Worm (Caenorhabditis elegans) whole organism, young adult: Measurements from ENCODE around the gene ipla-1.
A peak's percentile ranks its signal among the peaks of the same experiment; 100 is the strongest.

Source experiments
- C06A6.2 ChIP-seq: fragments of 200-800 bp; sonication (Bioruptor generic); conservative IDR thresholded peaks from 2 replicates; pipeline ENCODE4 v1.3.6; 2022; ENCODE audit warnings: missing genetic modification characterization, missing compliant biosample characterization
- F23B12.7 ChIP-seq: sonication (generic microtip); optimal IDR thresholded peaks from 2 replicates; lab custom pipeline; 2017; ENCODE audit warnings: missing genetic modification characterization, mild to moderate bottlenecking, missing compliant biosample characterization, antibody characterized with exemption, moderate library complexity; ENCODE audit not compliant: insufficient read depth
- F49E8.2 ChIP-seq: sonication (generic microtip); optimal IDR thresholded peaks from 3 replicates; lab custom pipeline; 2017; ENCODE audit warnings: missing genetic modification characterization, mild to moderate bottlenecking, missing compliant biosample characterization, antibody characterized with exemption, moderate library complexity; ENCODE audit not compliant: insufficient read depth
- F57A8.1 ChIP-seq: fragments of 200-800 bp; sonication (Bioruptor generic); optimal IDR thresholded peaks from 2 replicates; lab custom pipeline; 2018; ENCODE audit warnings: mild to moderate bottlenecking, missing genetic modification characterization, moderate library complexity, missing compliant biosample characterization
- F57C9.4 ChIP-seq: sonication (generic microtip); optimal IDR thresholded peaks from 2 replicates; lab custom pipeline; 2017; ENCODE audit warnings: mild to moderate bottlenecking, missing genetic modification characterization, missing compliant biosample characterization
- K11D2.4 ChIP-seq: fragments of 200-800 bp; sonication (Bioruptor generic); IDR thresholded peaks from 2 replicates; pipeline ENCODE4 v1.3.6; 2022; ENCODE audit warnings: missing genetic modification reagents, missing genetic modification characterization, missing compliant biosample characterization
- Y53G8AR.9 ChIP-seq: fragments of 200-800 bp; sonication (Bioruptor generic); conservative IDR thresholded peaks from 2 replicates; pipeline ENCODE4 v1.3.6; 2022; ENCODE audit warnings: missing genetic modification reagents, missing genetic modification characterization, missing compliant biosample characterization
- Y67H2A.10 ChIP-seq: fragments of 200-800 bp; sonication (Bioruptor generic); conservative IDR thresholded peaks from 2 replicates; pipeline ENCODE4 v1.3.6; 2022; ENCODE audit warnings: missing genetic modification reagents, missing genetic modification characterization, missing compliant biosample characterization
- Y79H2A.3 ChIP-seq: fragments of 200-800 bp; sonication (Bioruptor generic); conservative IDR thresholded peaks from 2 replicates; pipeline ENCODE4 v1.3.6; 2022; ENCODE audit warnings: missing genetic modification reagents, missing genetic modification characterization, missing compliant biosample characterization
- Y95B8A.8 ChIP-seq: fragments of 200-800 bp; sonication (Bioruptor generic); IDR thresholded peaks from 2 replicates; pipeline ENCODE4 v1.3.6; 2022; ENCODE audit warnings: missing genetic modification reagents, missing genetic modification characterization, missing compliant biosample characterization
- akir-1 ChIP-seq: fragments of 200-800 bp; sonication (Bioruptor generic); optimal IDR thresholded peaks from 2 replicates; lab custom pipeline; 2018; ENCODE audit warnings: mild to moderate bottlenecking, missing genetic modification characterization, moderate library complexity, missing compliant biosample characterization
- aptf-2 ChIP-seq: fragments of 200-800 bp; sonication (Bioruptor generic); conservative IDR thresholded peaks from 2 replicates; pipeline ENCODE4 v1.3.6; 2022; ENCODE audit warnings: missing genetic modification reagents, missing genetic modification characterization, missing compliant biosample characterization
- athp-1 ChIP-seq: sonication (generic microtip); optimal IDR thresholded peaks from 2 replicates; lab custom pipeline; 2017; ENCODE audit warnings: mild to moderate bottlenecking, missing genetic modification characterization, missing compliant biosample characterization
- attf-5 ChIP-seq: fragments of 200-800 bp; sonication (Bioruptor generic); optimal IDR thresholded peaks from 2 replicates; lab custom pipeline; 2018; ENCODE audit warnings: mild to moderate bottlenecking, missing genetic modification characterization, missing compliant biosample characterization
- attf-6 ChIP-seq: fragments of 200-800 bp; sonication (Bioruptor generic); IDR thresholded peaks from 2 replicates; pipeline ENCODE4 v1.3.6; 2022; ENCODE audit warnings: missing genetic modification reagents, missing genetic modification characterization, missing compliant biosample characterization
- ccch-3 ChIP-seq: fragments of 200-800 bp; sonication (Bioruptor generic); optimal IDR thresholded peaks from 2 replicates; lab custom pipeline; 2018; ENCODE audit warnings: mild to moderate bottlenecking, missing genetic modification characterization, missing compliant biosample characterization
- cebp-2 ChIP-seq: fragments of 200-800 bp; sonication (Bioruptor generic); IDR thresholded peaks from 2 replicates; pipeline ENCODE4 v1.3.6; 2022; ENCODE audit warnings: missing genetic modification characterization, missing compliant biosample characterization
- ceh-27 ChIP-seq: fragments of 200-800 bp; sonication (Bioruptor generic); optimal IDR thresholded peaks from 2 replicates; lab custom pipeline; 2018; ENCODE audit warnings: mild to moderate bottlenecking, missing genetic modification characterization, moderate library complexity, missing compliant biosample characterization
- ceh-79 ChIP-seq: sonication (generic microtip); optimal IDR thresholded peaks from 2 replicates; lab custom pipeline; 2017; ENCODE audit warnings: mild to moderate bottlenecking, missing genetic modification characterization, missing compliant biosample characterization
- ceh-91 ChIP-seq: fragments of 200-800 bp; sonication (Bioruptor generic); IDR thresholded peaks from 2 replicates; pipeline ENCODE4 v1.3.6; 2022; ENCODE audit warnings: missing genetic modification reagents, missing genetic modification characterization, missing compliant biosample characterization
- efl-1 ChIP-seq: fragments of 150-350 bp; optimal IDR thresholded peaks from 2 replicates; lab custom pipeline; 2014; ENCODE audit warnings: missing biosample characterization, missing genetic modification reagents, missing genetic modification characterization
- egrh-3 ChIP-seq: fragments of 200-800 bp; sonication (Bioruptor generic); IDR thresholded peaks from 2 replicates; pipeline ENCODE4 v1.3.6; 2022; ENCODE audit warnings: missing genetic modification reagents, missing genetic modification characterization, missing compliant biosample characterization
- gei-17 ChIP-seq: fragments of 200-800 bp; sonication (Bioruptor generic); optimal IDR thresholded peaks from 2 replicates; lab custom pipeline; 2018; ENCODE audit warnings: mild to moderate bottlenecking, missing genetic modification characterization, missing compliant biosample characterization
- him-1 ChIP-seq: sonication (generic microtip); optimal IDR thresholded peaks from 2 replicates; lab custom pipeline; 2016; ENCODE audit warnings: missing genotype, missing genetic modification reagents, missing genetic modification characterization, missing compliant biosample characterization
- hlh-12 ChIP-seq: sonication (generic microtip); optimal IDR thresholded peaks from 2 replicates; lab custom pipeline; 2016; ENCODE audit warnings: missing genetic modification characterization, missing compliant biosample characterization
- hlh-26 ChIP-seq: fragments of 200-800 bp; sonication (Bioruptor generic); conservative IDR thresholded peaks from 2 replicates; pipeline ENCODE4 v1.3.6; 2022; ENCODE audit warnings: missing genetic modification reagents, missing genetic modification characterization, missing compliant biosample characterization
- hmg-1.2 ChIP-seq: fragments of 200-800 bp; sonication (Bioruptor generic); IDR thresholded peaks from 2 replicates; pipeline ENCODE4 v1.3.6; 2022; ENCODE audit warnings: missing genetic modification reagents, missing genetic modification characterization, missing compliant biosample characterization
- hrde-1 ChIP-seq: sonication (generic microtip); optimal IDR thresholded peaks from 2 replicates; lab custom pipeline; 2016; ENCODE audit warnings: missing genetic modification characterization, mild to moderate bottlenecking, missing compliant biosample characterization, moderate library complexity, missing genotype, missing genetic modification reagents, borderline replicate concordance
- lag-1 ChIP-seq: fragments of 200-800 bp; sonication (Bioruptor generic); IDR thresholded peaks from 2 replicates; pipeline ENCODE4 v1.3.6; 2022; ENCODE audit warnings: missing genetic modification reagents, missing genetic modification characterization, missing compliant biosample characterization
- lin-35 ChIP-seq, 3 experiments: fragments of 150-350 bp in 2 of 3; sonication (generic microtip) in 1 of 3; optimal IDR thresholded peaks; 2 replicates each; lab custom pipeline; 2014 to 2018; ENCODE audit warnings: missing biosample characterization in 3 of 3, missing genetic modification characterization in 3 of 3, missing genetic modification reagents in 3 of 3
- lin-54 ChIP-seq: fragments of 200-800 bp; sonication (Bioruptor generic); optimal IDR thresholded peaks from 2 replicates; lab custom pipeline; 2018; ENCODE audit warnings: mild to moderate bottlenecking, missing genetic modification characterization, missing compliant biosample characterization
- madf-3 ChIP-seq: fragments of 200-800 bp; sonication (Bioruptor generic); IDR thresholded peaks from 2 replicates; pipeline ENCODE4 v1.3.6; 2022; ENCODE audit warnings: missing genetic modification reagents, missing genetic modification characterization, missing compliant biosample characterization
- madf-8 ChIP-seq: fragments of 200-800 bp; sonication (Bioruptor generic); conservative IDR thresholded peaks from 2 replicates; pipeline ENCODE4 v1.3.6; 2022; ENCODE audit warnings: missing genetic modification reagents, missing genetic modification characterization, missing compliant biosample characterization
- mel-28 ChIP-seq: sonication (generic microtip); optimal IDR thresholded peaks from 2 replicates; lab custom pipeline; 2016; ENCODE audit warnings: borderline replicate concordance, mild to moderate bottlenecking, missing genetic modification characterization, missing compliant biosample characterization
- mes-4 ChIP-seq: sonication (generic microtip); optimal IDR thresholded peaks from 2 replicates; lab custom pipeline; 2016; ENCODE audit warnings: missing genotype, missing genetic modification characterization, missing compliant biosample characterization
- nfyb-1 ChIP-seq: fragments of 200-800 bp; sonication (Bioruptor generic); IDR thresholded peaks from 2 replicates; pipeline ENCODE4 v1.3.6; 2022; ENCODE audit warnings: missing genetic modification reagents, missing genetic modification characterization, missing compliant biosample characterization
- nhr-179 ChIP-seq: sonication (generic microtip); optimal IDR thresholded peaks from 2 replicates; lab custom pipeline; 2016; ENCODE audit warnings: mild to moderate bottlenecking, missing genetic modification characterization, missing compliant biosample characterization
- nhr-27 ChIP-seq: fragments of 200-800 bp; sonication (Bioruptor generic); optimal IDR thresholded peaks from 2 replicates; lab custom pipeline; 2018; ENCODE audit warnings: mild to moderate bottlenecking, missing genetic modification characterization, moderate library complexity, missing compliant biosample characterization
- nhr-90 ChIP-seq: sonication (generic microtip); optimal IDR thresholded peaks from 2 replicates; lab custom pipeline; 2016; ENCODE audit warnings: missing genotype, mild to moderate bottlenecking, missing genetic modification characterization, missing compliant biosample characterization
- repo-1 ChIP-seq: sonication (generic microtip); optimal IDR thresholded peaks from 2 replicates; lab custom pipeline; 2017; ENCODE audit warnings: mild to moderate bottlenecking, missing genetic modification characterization, missing compliant biosample characterization
- snpc-1.1 ChIP-seq: sonication (generic microtip); optimal IDR thresholded peaks from 2 replicates; lab custom pipeline; 2017; ENCODE audit warnings: missing genetic modification characterization, mild to moderate bottlenecking, missing compliant biosample characterization, antibody characterized with exemption, moderate library complexity, missing genotype, missing genetic modification reagents; ENCODE audit not compliant: insufficient read depth
- snpc-4 ChIP-seq, 5 experiments: fragments of 150-350 bp in 1 of 5; sonication (generic microtip) in 4 of 5; optimal IDR thresholded peaks; 2 replicates each; lab custom pipeline; 2014 to 2018; ENCODE audit warnings: missing genetic modification characterization in 5 of 5, missing biosample characterization in 3 of 5, antibody characterized with exemption in 2 of 5, mild to moderate bottlenecking in 2 of 5, missing compliant biosample characterization in 2 of 5, missing genotype in 2 of 5, moderate library complexity in 2 of 5, missing genetic modification reagents in 1 of 5
- sptf-2 ChIP-seq: fragments of 200-800 bp; sonication (Bioruptor generic); optimal IDR thresholded peaks from 2 replicates; lab custom pipeline; 2018; ENCODE audit warnings: mild to moderate bottlenecking, missing genetic modification characterization, missing compliant biosample characterization
- tbx-9 ChIP-seq: sonication (generic microtip); optimal IDR thresholded peaks from 2 replicates; lab custom pipeline; 2016; ENCODE audit warnings: borderline replicate concordance, missing genetic modification characterization, inconsistent platforms, missing compliant biosample characterization
- tlf-1 ChIP-seq: fragments of 200-800 bp; sonication (Bioruptor generic); optimal IDR thresholded peaks from 2 replicates; lab custom pipeline; 2018; ENCODE audit warnings: mild to moderate bottlenecking, missing genetic modification characterization, missing compliant biosample characterization
- unc-62 ChIP-seq: fragments of 150-350 bp; optimal IDR thresholded peaks from 2 replicates; lab custom pipeline; 2014; ENCODE audit warnings: missing biosample characterization, missing genetic modification reagents, missing genetic modification characterization
- ztf-26 ChIP-seq: sonication (generic microtip); optimal IDR thresholded peaks from 2 replicates; lab custom pipeline; 2017; ENCODE audit warnings: missing genetic modification characterization, missing compliant biosample characterization
- ztf-28 ChIP-seq: fragments of 200-800 bp; sonication (Bioruptor generic); IDR thresholded peaks from 2 replicates; pipeline ENCODE4 v1.3.6; 2022; ENCODE audit warnings: missing genetic modification reagents, missing genetic modification characterization, missing compliant biosample characterization

Gene ipla-1

ce11 chrII:4590660-4591059 is 10.5 kb downstream of the ipla-1 start (continued):
- TF ChIP-seq Y95B8A.8 (GFP tag; lab: Robert Waterston, UW) (no peak), F57C9.4 (no peak), K11D2.4 (GFP tag; lab: Robert Waterston, UW) (no peak), efl-1 (GFP tag; lab: Kevin White, UChicago) (no peak), nhr-90 (no peak), hmg-1.2 (GFP tag; lab: Robert Waterston, UW) (no peak), nhr-179 (tag; lab: Kevin White, UChicago) (no peak), akir-1 (GFP tag; lab: Kevin White, UChicago) (no peak), ceh-79 (tag; lab: Kevin White, UChicago) (no peak), ztf-26 (no peak), lag-1 (GFP tag; lab: Robert Waterston, UW) (no peak), lin-35 (GFP tag; optimal IDR thresholded peaks at IDR 0.05; lab: Kevin White, UChicago) (no peak), sptf-2 (GFP tag; lab: Kevin White, UChicago) (peak; percentile 32), Y79H2A.3 (peak; percentile 60; the same call in 1 of the 2 replicates), tlf-1 (no peak), snpc-1.1 (no peak), mes-4 (tag; lab: Kevin White, UChicago) (no peak), aptf-2 (GFP tag; lab: Robert Waterston, UW) (0 out of 2 replicates have a peak, but pooled peaks have one; percentile 20), F23B12.7 (tag; lab: Kevin White, UChicago) (no peak), hlh-26 (no peak), hrde-1 (tag; lab: Kevin White, UChicago) (no peak), hlh-12 (tag; lab: Kevin White, UChicago) (no peak), tbx-9 (tag; lab: Kevin White, UChicago) (no peak), athp-1 (peak; percentile 42), Y67H2A.10 (GFP tag; lab: Robert Waterston, UW) (0 out of 2 replicates have a peak, but pooled peaks have one; percentile 5), madf-8 (GFP tag; lab: Robert Waterston, UW) (0 out of 2 replicates have a peak, but pooled peaks have one; percentile 4), nfyb-1 (no peak), snpc-4 (GFP tag; optimal IDR thresholded peaks at IDR 0.05; lab: Kevin White, UChicago) (no peak), snpc-4 (tag; optimal IDR thresholded peaks at IDR 0.05; lab: Kevin White, UChicago) (no peak), madf-3 (no peak), gei-17 (GFP tag; lab: Kevin White, UChicago) (no peak), ceh-27 (no peak), ztf-28 (GFP tag; lab: Robert Waterston, UW) (no peak), nhr-27 (tag; lab: Kevin White, UChicago) (no peak), unc-62 (GFP tag; lab: Kevin White, UChicago) (no peak), cebp-2 (GFP tag; lab: Robert Waterston, UW) (no peak), F57A8.1 (GFP tag; lab: Kevin White, UChicago) (no peak), Y53G8AR.9 (GFP tag; lab: Robert Waterston, UW) (0 out of 2 replicates have a peak, but pooled peaks have one; percentile 40), repo-1 (tag; lab: Kevin White, UChicago) (no peak), mel-28 (tag; lab: Kevin White, UChicago) (no peak), attf-5 (GFP tag; lab: Kevin White, UChicago) (peak; percentile 32), ceh-91 (GFP tag; lab: Robert Waterston, UW) (no peak), him-1 (tag; lab: Kevin White, UChicago) (peak; percentile 89), ccch-3 (GFP tag; lab: Kevin White, UChicago) (no peak), egrh-3 (GFP tag; lab: Robert Waterston, UW) (no peak), C06A6.2 (no peak), F49E8.2 (tag; lab: Kevin White, UChicago) (no peak), lin-54 (GFP tag; lab: Kevin White, UChicago) (peak; percentile 44), attf-6 (no peak)
